Worm (Caenorhabditis elegans) whole organism, late embryonic: ENCODE results near the gene irld-65.

Experiments used
- ama-1 ChIP-seq: fragments of 150-350 bp; optimal IDR thresholded peaks from 2 replicates; lab custom pipeline; 2014
- ceh-22 ChIP-seq: sonication (generic microtip); optimal IDR thresholded peaks from 2 replicates; lab custom pipeline; 2017; ENCODE audit warnings: missing biosample characterization, missing genetic modification characterization
- ceh-30 ChIP-seq: fragments of 150-350 bp; optimal IDR thresholded peaks from 2 replicates; lab custom pipeline; 2014; ENCODE audit warnings: missing biosample characterization, missing genetic modification characterization
- elt-2 ChIP-seq: sonication (generic microtip); optimal IDR thresholded peaks from 2 replicates; lab custom pipeline; 2016; ENCODE audit warnings: missing genetic modification reagents, missing genetic modification characterization, missing compliant biosample characterization
- fax-1 ChIP-seq: sonication (generic microtip); optimal IDR thresholded peaks from 2 replicates; lab custom pipeline; 2016; ENCODE audit warnings: missing genotype, missing genetic modification characterization, missing compliant biosample characterization
- hlh-13 ChIP-seq: fragments of 200-800 bp; sonication (Bioruptor generic); optimal IDR thresholded peaks from 2 replicates; lab custom pipeline; 2018; ENCODE audit warnings: mild to moderate bottlenecking, missing genetic modification characterization, missing compliant biosample characterization
- hlh-6 ChIP-seq: sonication (generic microtip); optimal IDR thresholded peaks from 2 replicates; lab custom pipeline; 2016; ENCODE audit warnings: missing genotype, missing genetic modification characterization, missing compliant biosample characterization
- nhr-11 ChIP-seq: fragments of 150-350 bp; optimal IDR thresholded peaks from 2 replicates; lab custom pipeline; 2014; ENCODE audit warnings: missing biosample characterization, missing genetic modification characterization
- pha-4 ChIP-seq: fragments of 150-350 bp; optimal IDR thresholded peaks from 2 replicates; lab custom pipeline; 2018; ENCODE audit warnings: missing biosample characterization, missing genetic modification reagents, missing genetic modification characterization
- pqm-1 ChIP-seq: sonication (generic microtip); optimal IDR thresholded peaks from 2 replicates; lab custom pipeline; 2016; ENCODE audit warnings: missing genetic modification characterization, missing compliant biosample characterization
- sdc-2 ChIP-seq: sonication (generic microtip); optimal IDR thresholded peaks from 2 replicates; lab custom pipeline; 2016; ENCODE audit warnings: missing genotype, missing genetic modification characterization, missing compliant biosample characterization
- tbx-2 ChIP-seq: sonication (generic microtip); optimal IDR thresholded peaks from 2 replicates; lab custom pipeline; 2016; ENCODE audit warnings: missing genetic modification characterization, missing compliant biosample characterization
- unc-3 ChIP-seq, 2 experiments: fragments of 200-800 bp in 1 of 2; sonication (Bioruptor generic) in 1 of 2; sonication (generic microtip) in 1 of 2; conservative IDR thresholded peaks in 1 of 2; optimal IDR thresholded peaks in 1 of 2; 2 replicates each; pipeline versions ENCODE4 v1.3.6 to Lab custom; 2016 to 2022; ENCODE audit warnings: missing compliant biosample characterization in 2 of 2, missing genetic modification characterization in 2 of 2, missing genetic modification reagents in 1 of 2

DNA sequence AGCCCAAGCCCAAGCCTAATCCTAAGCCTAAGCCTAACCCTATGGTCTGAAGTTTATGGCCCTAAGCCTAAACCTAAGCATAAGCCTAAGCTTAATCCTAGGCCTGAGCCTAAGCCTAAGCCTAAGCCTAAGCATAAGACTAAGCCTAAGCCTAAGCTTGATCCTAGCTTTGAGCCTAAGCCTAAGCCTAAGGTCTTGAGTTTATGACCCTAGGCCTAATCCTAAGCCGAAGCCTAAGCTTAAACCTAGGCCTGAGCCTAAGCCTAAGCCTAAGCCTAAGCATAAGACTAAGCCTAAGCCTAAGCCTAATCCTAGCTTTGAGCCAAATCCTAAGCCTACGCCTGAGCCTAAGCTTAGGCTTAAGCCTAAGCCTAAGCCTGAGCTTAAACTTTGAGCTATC is 41.3 kb upstream of the irld-65 start:
- TF ChIP-seq fax-1 (tag; lab: Kevin White, UChicago), result no peak
- no peak for TF ChIP-seq ceh-22 (tag; lab: Kevin White, UChicago)
- TF ChIP-seq ama-1, result no peak
- TF ChIP-seq unc-3 (GFP tag; conservative IDR thresholded peaks at IDR 0.05; lab: Robert Waterston, UW), result no peak
- no peak for TF ChIP-seq unc-3 (tag; optimal IDR thresholded peaks at IDR 0.05; lab: Kevin White, UChicago)
- no peak for TF ChIP-seq elt-2 (tag; lab: Kevin White, UChicago)
- TF ChIP-seq ceh-30, result no peak
- TF ChIP-seq pha-4 (tag; lab: Kevin White, UChicago), result no peak
- no peak for TF ChIP-seq nhr-11
- no peak for TF ChIP-seq pqm-1 (tag; lab: Kevin White, UChicago)
- no peak for TF ChIP-seq sdc-2 (tag; lab: Kevin White, UChicago)
- no peak for TF ChIP-seq tbx-2
- TF ChIP-seq hlh-6 (tag; lab: Kevin White, UChicago), result no peak
- TF ChIP-seq hlh-13 (GFP tag; lab: Kevin White, UChicago), result no peak
